Worm (Caenorhabditis elegans) whole organism, L1 larva: ENCODE data around the gene Y56A3A.2.

Experiments
- blmp-1 ChIP-seq: fragments of 150-350 bp; optimal IDR thresholded peaks from 2 replicates; lab custom pipeline; 2014; ENCODE audit warnings: missing biosample characterization, missing genetic modification characterization
- fos-1 ChIP-seq: fragments of 150-350 bp; optimal IDR thresholded peaks from 2 replicates; lab custom pipeline; 2014; ENCODE audit warnings: missing biosample characterization, missing genetic modification characterization
- lin-15B ChIP-seq: fragments of 150-350 bp; sonication (generic microtip); optimal IDR thresholded peaks from 3 replicates; lab custom pipeline; 2014; ENCODE audit warnings: missing biosample characterization, missing genetic modification characterization
- mdl-1 ChIP-seq, 2 experiments: fragments of 150-350 bp; optimal IDR thresholded peaks; 2 replicates each; lab custom pipeline; 2014 to 2017; ENCODE audit warnings: missing biosample characterization in 2 of 2, missing genetic modification characterization in 2 of 2, inconsistent platforms in 1 of 2
- skn-1 ChIP-seq: fragments of 150-350 bp; optimal IDR thresholded peaks from 2 replicates; lab custom pipeline; 2014; ENCODE audit warnings: missing biosample characterization, missing genetic modification characterization
- sptf-1 ChIP-seq: fragments of 150-350 bp; optimal IDR thresholded peaks from 2 replicates; lab custom pipeline; 2014; ENCODE audit warnings: missing biosample characterization, missing genetic modification characterization
- tbx-2 ChIP-seq: sonication (generic microtip); optimal IDR thresholded peaks from 2 replicates; lab custom pipeline; 2016; ENCODE audit warnings: missing genetic modification characterization, missing compliant biosample characterization
- unc-62 ChIP-seq: fragments of 150-350 bp; optimal IDR thresholded peaks from 2 replicates; lab custom pipeline; 2014; ENCODE audit warnings: missing biosample characterization, missing genetic modification reagents, missing genetic modification characterization
- xbp-1 ChIP-seq: sonication (generic microtip); optimal IDR thresholded peaks from 2 replicates; lab custom pipeline; 2016; ENCODE audit warnings: missing genetic modification characterization, missing compliant biosample characterization

DNA sequence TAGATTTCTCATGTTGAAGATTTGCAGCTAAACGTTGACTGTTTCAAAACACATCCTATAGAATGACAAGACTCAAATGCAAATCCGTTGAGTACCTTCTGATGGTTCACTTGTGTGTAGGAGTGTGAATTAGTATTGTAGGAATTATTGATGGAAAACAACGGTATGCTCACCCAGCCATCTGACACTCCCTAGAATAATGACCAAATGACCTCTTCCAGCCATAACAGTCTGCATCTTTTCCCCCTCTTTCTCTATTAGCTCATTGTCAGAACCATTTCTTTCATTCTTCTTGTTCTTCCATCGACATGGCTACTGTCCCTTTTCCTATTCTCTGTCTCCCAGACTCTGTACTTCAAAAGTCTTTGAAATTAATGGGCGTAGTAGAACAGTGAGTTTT is 46.6 kb upstream of the Y56A3A.2 start, which contains the start of gene fbxb-24:
- no peak for TF ChIP-seq mdl-1 (tag; optimal IDR thresholded peaks at IDR 0.05; lab: Kevin White, UChicago)
- no peak for TF ChIP-seq unc-62 (GFP tag; lab: Kevin White, UChicago)
- TF ChIP-seq tbx-2 (tag; lab: Kevin White, UChicago): no peak
- TF ChIP-seq lin-15B (tag; lab: Kevin White, UChicago): no peak
- TF ChIP-seq xbp-1: no peak
- TF ChIP-seq blmp-1: no peak
- TF ChIP-seq fos-1 (tag; lab: Kevin White, UChicago): no peak
- no peak for TF ChIP-seq sptf-1 (tag; lab: Kevin White, UChicago)
- TF ChIP-seq skn-1 (tag; lab: Kevin White, UChicago): no peak
